Fruit fly (Drosophila melanogaster) whole organism, prepupa: Measurements from ENCODE around the gene CG3764.

Experiments used
- CG16779 ChIP-seq: fragments of 200-800 bp; sonication (Bioruptor generic); optimal IDR thresholded peaks from 3 replicates; lab custom pipeline; 2017; ENCODE audit warnings: missing biosample characterization, mild to moderate bottlenecking, missing genetic modification characterization
- CG6276 ChIP-seq: fragments of 200-800 bp; sonication (Bioruptor generic); optimal IDR thresholded peaks from 2 replicates; lab custom pipeline; 2017; ENCODE audit warnings: missing biosample characterization, mild to moderate bottlenecking, missing genetic modification characterization
- Hr39 ChIP-seq: fragments of 200-800 bp; sonication (Bioruptor generic); optimal IDR thresholded peaks from 2 replicates; lab custom pipeline; 2016; ENCODE audit warnings: missing biosample characterization, missing genetic modification characterization
- lz ChIP-seq: fragments of 200-800 bp; sonication (Bioruptor generic); optimal IDR thresholded peaks from 3 replicates; lab custom pipeline; 2016; ENCODE audit warnings: missing biosample characterization, missing genetic modification characterization
- salr ChIP-seq, 2 experiments: fragments of 200-800 bp; sonication (Bioruptor generic); optimal IDR thresholded peaks; 3 replicates each; lab custom pipeline; 2016 to 2018; ENCODE audit warnings: missing biosample characterization in 2 of 2, missing genetic modification characterization in 2 of 2, mild to moderate bottlenecking in 1 of 2

DNA sequence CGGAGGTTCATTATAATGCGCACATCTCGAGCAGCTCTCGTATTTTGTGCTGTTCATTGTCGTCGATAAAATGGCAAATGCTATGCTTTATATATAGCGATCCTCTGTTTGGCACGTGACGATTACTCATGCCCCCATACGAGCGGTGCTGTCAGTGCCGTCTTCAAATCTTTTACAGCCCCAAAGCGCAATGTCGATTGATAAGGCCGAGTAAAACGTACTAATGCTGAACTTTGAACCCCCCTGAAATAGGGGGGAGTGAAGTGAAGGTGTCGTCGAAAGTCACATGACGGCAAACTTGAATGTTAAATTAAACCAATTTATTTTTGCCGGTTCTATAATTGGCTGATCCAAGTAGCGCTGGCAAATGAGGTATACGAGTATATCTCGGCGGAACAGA lies 12.1 kb downstream of the CG3764 start:
- no peak for TF ChIP-seq Hr39
- no peak for TF ChIP-seq salr (GFP tag; optimal IDR thresholded peaks at IDR 0.05; lab: Kevin White, UChicago)
- TF ChIP-seq CG16779 (tag; lab: Kevin White, UChicago) = peak; percentile 31
- TF ChIP-seq lz (GFP tag; lab: Kevin White, UChicago) = no peak
- TF ChIP-seq CG6276 (GFP tag; lab: Kevin White, UChicago) = no peak
